Worm (Caenorhabditis elegans) whole organism, early embryonic: ENCODE measurements around the gene nmgp-1.

ENCODE experiments used
- aly-1 ChIP-seq: sonication (generic microtip); optimal IDR thresholded peaks from 2 replicates; lab custom pipeline; 2016; ENCODE audit warnings: missing genetic modification characterization, missing compliant biosample characterization
- ama-1 ChIP-seq: fragments of 150-350 bp; optimal IDR thresholded peaks from 2 replicates; lab custom pipeline; 2014
- flt-1 ChIP-seq: fragments of 200-800 bp; sonication (Bioruptor generic); IDR thresholded peaks from 2 replicates; pipeline ENCODE4 v1.3.6; 2022; ENCODE audit warnings: missing genetic modification characterization, missing compliant biosample characterization
- tbx-11 ChIP-seq: fragments of 200-800 bp; sonication (Bioruptor generic); IDR thresholded peaks from 2 replicates; pipeline ENCODE4 v1.3.6; 2022; ENCODE audit warnings: missing genetic modification characterization, missing compliant biosample characterization
- tbx-37 ChIP-seq: fragments of 200-800 bp; sonication (Bioruptor generic); conservative IDR thresholded peaks from 2 replicates; pipeline ENCODE4 v1.3.6; 2022; ENCODE audit warnings: missing genetic modification reagents, missing genetic modification characterization, missing compliant biosample characterization
- tra-4 ChIP-seq: sonication (generic microtip); optimal IDR thresholded peaks from 2 replicates; lab custom pipeline; 2017; ENCODE audit warnings: missing genetic modification characterization, missing compliant biosample characterization

ce11 chrII:6259867-6260266, 790 bp upstream of the nmgp-1 start, which contains the start of gene F13H8.11:
- TF ChIP-seq aly-1, result no peak
- TF ChIP-seq flt-1 (GFP tag; lab: Robert Waterston, UW), result no peak
- no peak for TF ChIP-seq tbx-11
- no peak for TF ChIP-seq tra-4 (tag; lab: Kevin White, UChicago)
- no peak for TF ChIP-seq ama-1 (lab: Kevin White, UChicago)
- TF ChIP-seq tbx-37 (GFP tag; lab: Robert Waterston, UW), result no peak
